Fruit fly (Drosophila melanogaster) whole organism, prepupa: ENCODE data around the gene CG2983.

ENCODE experiments used
- CG10631 ChIP-seq: fragments of 200-800 bp; sonication (Bioruptor generic); optimal IDR thresholded peaks from 2 replicates; lab custom pipeline; 2016; ENCODE audit warnings: missing biosample characterization, missing genetic modification characterization
- CG10669 ChIP-seq: fragments of 200-800 bp; sonication (Bioruptor generic); optimal IDR thresholded peaks from 3 replicates; lab custom pipeline; 2018; ENCODE audit warnings: missing biosample characterization, mild to moderate bottlenecking, missing genetic modification characterization, moderate library complexity
- CG11294 ChIP-seq: fragments of 200-800 bp; sonication (Bioruptor generic); IDR thresholded peaks from 2 replicates; pipeline ENCODE4 v1.3.6; 2022; ENCODE audit warnings: missing biosample characterization, missing genetic modification characterization
- CG11762 ChIP-seq: fragments of 200-800 bp; sonication (Bioruptor generic); optimal IDR thresholded peaks from 3 replicates; lab custom pipeline; 2016; ENCODE audit warnings: missing biosample characterization, missing genetic modification characterization; ENCODE audit not compliant: insufficient read depth
- CG15336 ChIP-seq: fragments of 200-800 bp; sonication (Bioruptor generic); IDR thresholded peaks from 2 replicates; pipeline ENCODE4 v1.3.6; 2022; ENCODE audit warnings: missing biosample characterization, missing genetic modification characterization
- CG1621 ChIP-seq: fragments of 200-800 bp; sonication (Bioruptor generic); optimal IDR thresholded peaks from 3 replicates; lab custom pipeline; 2018; ENCODE audit warnings: missing biosample characterization, mild to moderate bottlenecking, missing genetic modification characterization
- CG16779 ChIP-seq: fragments of 200-800 bp; sonication (Bioruptor generic); optimal IDR thresholded peaks from 3 replicates; lab custom pipeline; 2017; ENCODE audit warnings: missing biosample characterization, mild to moderate bottlenecking, missing genetic modification characterization
- CG32006 ChIP-seq: fragments of 200-800 bp; sonication (Bioruptor generic); optimal IDR thresholded peaks from 3 replicates; lab custom pipeline; 2017; ENCODE audit warnings: missing biosample characterization, mild to moderate bottlenecking, missing genetic modification characterization
- CG34406 ChIP-seq: fragments of 200-800 bp; sonication (Bioruptor generic); optimal IDR thresholded peaks from 3 replicates; lab custom pipeline; 2016; ENCODE audit warnings: missing biosample characterization, missing genetic modification characterization
- CG3919 ChIP-seq: fragments of 200-800 bp; sonication (Bioruptor generic); optimal IDR thresholded peaks from 3 replicates; lab custom pipeline; 2016; ENCODE audit warnings: missing biosample characterization, missing genetic modification characterization
- CG4318 ChIP-seq: fragments of 200-800 bp; sonication (Bioruptor generic); optimal IDR thresholded peaks from 3 replicates; lab custom pipeline; 2017; ENCODE audit warnings: missing biosample characterization, mild to moderate bottlenecking, missing genetic modification characterization
- CG6163 ChIP-seq: fragments of 200-800 bp; sonication (Bioruptor generic); IDR thresholded peaks from 3 replicates; pipeline ENCODE4 v1.3.6; 2022; ENCODE audit warnings: missing biosample characterization, missing genetic modification characterization
- CG6276 ChIP-seq: fragments of 200-800 bp; sonication (Bioruptor generic); optimal IDR thresholded peaks from 2 replicates; lab custom pipeline; 2017; ENCODE audit warnings: missing biosample characterization, mild to moderate bottlenecking, missing genetic modification characterization
- CG6792 ChIP-seq: fragments of 200-800 bp; sonication (Bioruptor generic); optimal IDR thresholded peaks from 3 replicates; lab custom pipeline; 2016; ENCODE audit warnings: missing biosample characterization, missing genetic modification characterization
- CG6808 ChIP-seq: fragments of 200-800 bp; sonication (Bioruptor generic); optimal IDR thresholded peaks from 3 replicates; lab custom pipeline; 2017; ENCODE audit warnings: missing biosample characterization, missing genetic modification characterization, mild to moderate bottlenecking, moderate library complexity, missing genetic modification reagents
- CG6854 ChIP-seq: fragments of 200-800 bp; sonication (Bioruptor generic); optimal IDR thresholded peaks from 2 replicates; lab custom pipeline; 2017; ENCODE audit warnings: missing biosample characterization, mild to moderate bottlenecking, missing genetic modification characterization
- CG7368 ChIP-seq: fragments of 200-800 bp; sonication (Bioruptor generic); optimal IDR thresholded peaks from 3 replicates; lab custom pipeline; 2016; ENCODE audit warnings: missing biosample characterization, missing genetic modification characterization
- CG8119 ChIP-seq: fragments of 200-800 bp; sonication (Bioruptor generic); IDR thresholded peaks from 3 replicates; pipeline ENCODE4 v1.3.6; 2022; ENCODE audit warnings: missing biosample characterization, missing genetic modification characterization
- CG8319 ChIP-seq: fragments of 200-800 bp; sonication (Bioruptor generic); optimal IDR thresholded peaks from 3 replicates; lab custom pipeline; 2016; ENCODE audit warnings: missing biosample characterization, missing genetic modification characterization
- CG8632 ChIP-seq: fragments of 200-800 bp; sonication (Bioruptor generic); optimal IDR thresholded peaks from 3 replicates; lab custom pipeline; 2016; ENCODE audit warnings: missing biosample characterization, missing genetic modification characterization
- CG9139 ChIP-seq: fragments of 200-800 bp; sonication (Bioruptor generic); optimal IDR thresholded peaks from 3 replicates; lab custom pipeline; 2017; ENCODE audit warnings: missing biosample characterization, mild to moderate bottlenecking, missing genetic modification characterization
- Eip75B ChIP-seq: fragments of 200-800 bp; sonication (Bioruptor generic); optimal IDR thresholded peaks from 3 replicates; lab custom pipeline; 2016; ENCODE audit warnings: missing biosample characterization, missing genetic modification characterization
- Eip78C ChIP-seq: fragments of 200-800 bp; sonication (Bioruptor generic); peaks from one replicate; lab custom pipeline; 2016; ENCODE audit warnings: missing biosample characterization, missing genetic modification characterization
- Eip93F ChIP-seq: fragments of 200-800 bp; sonication (Bioruptor generic); optimal IDR thresholded peaks from 2 replicates; lab custom pipeline; 2016; ENCODE audit warnings: missing biosample characterization, mild to moderate bottlenecking, missing genetic modification characterization
- Ets21C ChIP-seq: fragments of 200-800 bp; sonication (Bioruptor generic); optimal IDR thresholded peaks from 3 replicates; lab custom pipeline; 2016; ENCODE audit warnings: missing biosample characterization, missing genetic modification characterization
- Ets96B ChIP-seq: fragments of 200-800 bp; optimal IDR thresholded peaks from 2 replicates; lab custom pipeline; 2019; ENCODE audit warnings: missing biosample characterization, mild to moderate bottlenecking, missing genetic modification characterization, moderate library complexity
- Gug ChIP-seq: fragments of 200-800 bp; sonication (Bioruptor generic); IDR thresholded peaks from 2 replicates; pipeline ENCODE4 v1.3.6; 2022; ENCODE audit warnings: missing biosample characterization, missing genetic modification characterization
- Hr38 ChIP-seq: sonication (Bioruptor generic); optimal IDR thresholded peaks from 2 replicates; lab custom pipeline; 2016; ENCODE audit warnings: missing biosample characterization, missing genetic modification characterization
- Hr39 ChIP-seq: fragments of 200-800 bp; sonication (Bioruptor generic); optimal IDR thresholded peaks from 2 replicates; lab custom pipeline; 2016; ENCODE audit warnings: missing biosample characterization, missing genetic modification characterization
- Hr4 ChIP-seq: fragments of 200-800 bp; sonication (Bioruptor generic); optimal IDR thresholded peaks from 3 replicates; lab custom pipeline; 2016; ENCODE audit warnings: missing biosample characterization, missing genetic modification characterization
- Lpt ChIP-seq: fragments of 200-800 bp; sonication (Bioruptor generic); optimal IDR thresholded peaks from 3 replicates; lab custom pipeline; 2016; ENCODE audit warnings: missing biosample characterization, missing genetic modification characterization
- Met ChIP-seq: fragments of 200-800 bp; sonication (Bioruptor generic); optimal IDR thresholded peaks from 3 replicates; lab custom pipeline; 2016; ENCODE audit warnings: missing biosample characterization, missing genetic modification characterization
- OdsH ChIP-seq: fragments of 200-800 bp; sonication (Bioruptor generic); optimal IDR thresholded peaks from 3 replicates; lab custom pipeline; 2016; ENCODE audit warnings: missing biosample characterization, missing genetic modification characterization
- Smox ChIP-seq: fragments of 200-800 bp; sonication (Bioruptor generic); optimal IDR thresholded peaks from 3 replicates; lab custom pipeline; 2016; ENCODE audit warnings: missing biosample characterization, missing genetic modification characterization
- Sox102F ChIP-seq: fragments of 200-800 bp; sonication (Bioruptor generic); optimal IDR thresholded peaks from 2 replicates; lab custom pipeline; 2016; ENCODE audit warnings: missing biosample characterization, mild to moderate bottlenecking, missing genetic modification characterization
- Sox14 ChIP-seq: fragments of 200-800 bp; sonication (Bioruptor generic); optimal IDR thresholded peaks from 3 replicates; lab custom pipeline; 2016; ENCODE audit warnings: missing biosample characterization, missing genetic modification characterization
- achi ChIP-seq: fragments of 200-800 bp; sonication (Bioruptor generic); optimal IDR thresholded peaks from 3 replicates; lab custom pipeline; 2016; ENCODE audit warnings: missing biosample characterization, missing genetic modification characterization
- acj6 ChIP-seq: fragments of 200-800 bp; sonication (Bioruptor generic); optimal IDR thresholded peaks from 3 replicates; lab custom pipeline; 2016; ENCODE audit warnings: missing biosample characterization, missing genetic modification characterization
- dsx ChIP-seq: fragments of 200-800 bp; optimal IDR thresholded peaks from 3 replicates; lab custom pipeline; 2019; ENCODE audit warnings: missing biosample characterization, mild to moderate bottlenecking, missing genetic modification characterization, moderate library complexity; ENCODE audit not compliant: poor library complexity, severe bottlenecking
- eg ChIP-seq: fragments of 200-800 bp; sonication (Bioruptor generic); IDR thresholded peaks from 3 replicates; pipeline ENCODE4 v1.3.6; 2022; ENCODE audit warnings: missing biosample characterization, missing genetic modification characterization
- esn ChIP-seq: fragments of 200-800 bp; sonication (Bioruptor generic); optimal IDR thresholded peaks from 2 replicates; lab custom pipeline; 2016; ENCODE audit warnings: missing biosample characterization, mild to moderate bottlenecking, missing genetic modification characterization, moderate library complexity
- fd59A ChIP-seq: fragments of 200-800 bp; sonication (Bioruptor generic); optimal IDR thresholded peaks from 2 replicates; lab custom pipeline; 2017; ENCODE audit warnings: missing biosample characterization, mild to moderate bottlenecking, missing genetic modification characterization, missing genetic modification reagents
- fd85E ChIP-seq: fragments of 200-800 bp; sonication (Bioruptor generic); optimal IDR thresholded peaks from 3 replicates; lab custom pipeline; 2016; ENCODE audit warnings: missing biosample characterization, missing genetic modification characterization
- net ChIP-seq: fragments of 200-800 bp; sonication (Bioruptor generic); optimal IDR thresholded peaks from 3 replicates; lab custom pipeline; 2016; ENCODE audit warnings: missing biosample characterization, missing genetic modification characterization
- pdm3 ChIP-seq: fragments of 200-800 bp; sonication (Bioruptor generic); optimal IDR thresholded peaks from 3 replicates; lab custom pipeline; 2016; ENCODE audit warnings: missing biosample characterization, missing genetic modification characterization
- spab ChIP-seq: fragments of 200-800 bp; sonication (Bioruptor generic); optimal IDR thresholded peaks from 2 replicates; lab custom pipeline; 2017; ENCODE audit warnings: missing biosample characterization, mild to moderate bottlenecking, missing genetic modification characterization, missing genetic modification reagents
- ss ChIP-seq, 2 experiments: fragments of 200-800 bp; sonication (Bioruptor generic); optimal IDR thresholded peaks; 2 replicates in 1 of 2; 3 replicates in 1 of 2; lab custom pipeline; 2017 to 2018; ENCODE audit warnings: mild to moderate bottlenecking in 2 of 2, missing biosample characterization in 2 of 2, missing genetic modification characterization in 2 of 2, moderate library complexity in 1 of 2
- svp ChIP-seq: fragments of 200-800 bp; sonication (Bioruptor generic); peaks from one replicate; lab custom pipeline; 2016; ENCODE audit warnings: missing biosample characterization, missing genetic modification characterization

CG2983 gene

dm6 chr2L:2804634-2805311 lies 42.7 kb upstream of the CG2983 start, which contains the start of gene daw (continued):
- TF ChIP-seq dsx (GFP tag; lab: Kevin White, UChicago) (peak; percentile 37), Eip75B (GFP tag; lab: Kevin White, UChicago) (peak; percentile 30)

- TF ChIP-seq Ets21C (GFP tag; lab: Kevin White, UChicago) (no peak), CG16779 (tag; lab: Kevin White, UChicago) (peak; percentile 61), pdm3 (GFP tag; lab: Kevin White, UChicago) (no peak), CG8632 (GFP tag; lab: Kevin White, UChicago) (no peak), Ets96B (tag; lab: Kevin White, UChicago) (peak; percentile 32), CG6854 (GFP tag; lab: Kevin White, UChicago) (peak; percentile 70), spab (peak; percentile 68), fd85E (GFP tag; lab: Kevin White, UChicago) (no peak), Eip78C (GFP tag; lab: Kevin White, UChicago) (peak; percentile 69), Hr4 (GFP tag; lab: Kevin White, UChicago) (no peak), Smox (GFP tag; lab: Kevin White, UChicago) (no peak), achi (GFP tag; lab: Kevin White, UChicago) (peak; percentile 20), Sox14 (GFP tag; lab: Kevin White, UChicago) (peak; percentile 21), CG8119 (no peak; the same call in 2 of the 3 replicates), fd59A (GFP tag; lab: Kevin White, UChicago) (no peak), Met (no peak), Eip75B (GFP tag; lab: Kevin White, UChicago) (peak; percentile 19), CG32006 (GFP tag; lab: Kevin White, UChicago) (peak; percentile 9), dsx (GFP tag; lab: Kevin White, UChicago) (peak; percentile 3), CG1621 (tag; lab: Kevin White, UChicago) (peak; percentile 71), CG9139 (GFP tag; lab: Kevin White, UChicago) (peak; percentile 87), acj6 (GFP tag; lab: Kevin White, UChicago) (peak; percentile 15), Sox102F (GFP tag; lab: Kevin White, UChicago) (no peak), CG10669 (GFP tag; lab: Kevin White, UChicago) (peak; percentile 43), ss (GFP tag; optimal IDR thresholded peaks at IDR 0.05; lab: Kevin White, UChicago) (peak; percentile 90 to 91), Lpt (GFP tag; lab: Kevin White, UChicago) (peak; percentile 35), CG6276 (GFP tag; lab: Kevin White, UChicago) (peak; percentile 64), CG10631 (GFP tag; lab: Kevin White, UChicago) (no peak), CG11762 (GFP tag; lab: Kevin White, UChicago) (no peak), CG4318 (no peak), Eip93F (no peak), CG15336 (no peak), Hr39 (no peak), eg (GFP tag; lab: Robert Waterston, UW) (no peak), CG34406 (GFP tag; lab: Kevin White, UChicago) (no peak), CG6808 (GFP tag; lab: Kevin White, UChicago) (peak; percentile 82), Hr38 (GFP tag; lab: Kevin White, UChicago) (no peak), CG6163 (GFP tag; lab: Robert Waterston, UW) (no peak), svp (GFP tag; lab: Kevin White, UChicago) (peak; percentile 88), CG11294 (GFP tag; lab: Robert Waterston, UW) (no peak), net (GFP tag; lab: Kevin White, UChicago) (peak; percentile 72), CG8319 (GFP tag; lab: Kevin White, UChicago) (peak; percentile 22), Gug (GFP tag; lab: Robert Waterston, UW) (no peak), OdsH (GFP tag; lab: Kevin White, UChicago) (no peak), CG6792 (no peak), esn (no peak), CG3919 (peak; percentile 55), CG7368 (peak; percentile 7)
Observed at dm6 chr2L:2806190-2806763, 41.2 kb upstream of the CG2983 start.
